Worm (Caenorhabditis elegans): ENCODE measurements around the gene B0024.11.
A peak's percentile ranks its signal among the peaks of the same experiment; 100 is the strongest.

Gene B0024.11

ce11 chrV:10352928-10353427 is 33.6 kb upstream of the B0024.11 start, which contains the start of gene nol-56:
Gene nol-56 (minus strand): TSS chrV:10352978.
- TF ChIP-seq bed-3 (GFP tag; optimal IDR thresholded peaks at IDR 0.05) (no peak), mls-2 (tag; optimal IDR thresholded peaks at IDR 0.05) (no peak), ztf-11 (tag; optimal IDR thresholded peaks at IDR 0.05) (no peak), nhr-237 (tag; optimal IDR thresholded peaks at IDR 0.05) (peak; percentile 45), ceh-83 (GFP tag; optimal IDR thresholded peaks at IDR 0.05) (no peak), pha-4 (tag; optimal IDR thresholded peaks at IDR 0.05) (peak; percentile 49), snpc-4 (tag; optimal IDR thresholded peaks at IDR 0.05) (no peak), mep-1 (tag; optimal IDR thresholded peaks at IDR 0.05) (peak; percentile 64), nhr-76 (tag; optimal IDR thresholded peaks at IDR 0.05) (no peak), hlh-1 (tag; optimal IDR thresholded peaks at IDR 0.05) (peak; percentile 53), nhr-28 (tag; optimal IDR thresholded peaks at IDR 0.05) (no peak), drap-1 (GFP tag; optimal IDR thresholded peaks at IDR 0.05) (no peak), ceh-43 (GFP tag; optimal IDR thresholded peaks at IDR 0.05) (no peak), lsy-2 (tag; optimal IDR thresholded peaks at IDR 0.05) (peak; percentile 77), lin-13 (tag; optimal IDR thresholded peaks at IDR 0.05) (peak; percentile 56), M03D4.4 (tag; optimal IDR thresholded peaks at IDR 0.05) (no peak), tbx-8 (GFP tag; optimal IDR thresholded peaks at IDR 0.05) (no peak), elt-3 (tag; optimal IDR thresholded peaks at IDR 0.05) (no peak), blmp-1 (tag; optimal IDR thresholded peaks at IDR 0.05) (no peak), unc-39 (tag; optimal IDR thresholded peaks at IDR 0.05) (no peak), nhr-12 (tag; optimal IDR thresholded peaks at IDR 0.05) (no peak), sem-2 (GFP tag; optimal IDR thresholded peaks at IDR 0.05) (no peak), lin-32 (GFP tag; optimal IDR thresholded peaks at IDR 0.05) (no peak), nhr-2 (tag; optimal IDR thresholded peaks at IDR 0.05) (no peak), unc-62 (GFP tag; optimal IDR thresholded peaks at IDR 0.05) (no peak), elt-1 (tag; optimal IDR thresholded peaks at IDR 0.05; ENCODE audit: borderline replicate concordance, insufficient read depth) (no peak), sptf-1 (tag; optimal IDR thresholded peaks at IDR 0.05) (no peak), ceh-39 (tag; optimal IDR thresholded peaks at IDR 0.05) (peak; percentile 82), mab-5 (tag; optimal IDR thresholded peaks at IDR 0.05) (no peak), cnd-1 (tag; optimal IDR thresholded peaks at IDR 0.05) (no peak), ham-2 (GFP tag; optimal IDR thresholded peaks at IDR 0.05) (no peak), ces-1 (GFP tag; optimal IDR thresholded peaks at IDR 0.05) (peak; percentile 77), unc-120 (tag; optimal IDR thresholded peaks at IDR 0.05; ENCODE audit: poor library complexity, severe bottlenecking) (no peak), flh-1 (GFP tag; optimal IDR thresholded peaks at IDR 0.05) (no peak), zip-8 (tag; optimal IDR thresholded peaks at IDR 0.05) (no peak)

ce11 chrV:10350054-10350453 is 30.7 kb upstream of the B0024.11 start, which contains the start of gene K07C5.9:
Gene K07C5.9 (minus strand): TSS chrV:10350154.
- TF ChIP-seq unc-62 (GFP tag; optimal IDR thresholded peaks at IDR 0.05) (no peak), elt-1 (tag; optimal IDR thresholded peaks at IDR 0.05; ENCODE audit: borderline replicate concordance, insufficient read depth) (no peak), flh-1 (GFP tag; optimal IDR thresholded peaks at IDR 0.05) (no peak), drap-1 (GFP tag; optimal IDR thresholded peaks at IDR 0.05) (no peak), zip-8 (tag; optimal IDR thresholded peaks at IDR 0.05) (no peak), snpc-4 (tag; optimal IDR thresholded peaks at IDR 0.05) (no peak), ceh-83 (GFP tag; optimal IDR thresholded peaks at IDR 0.05) (no peak)

ce11 chrV:10342904-10343303 is 23.6 kb upstream of the B0024.11 start, which contains the start of gene K07C5.3:
Gene K07C5.3 (plus strand): TSS chrV:10343032.
- TF ChIP-seq pha-4 (tag; optimal IDR thresholded peaks at IDR 0.05) (no peak), nhr-76 (tag; optimal IDR thresholded peaks at IDR 0.05) (no peak), ceh-39 (tag; optimal IDR thresholded peaks at IDR 0.05) (no peak), unc-120 (tag; optimal IDR thresholded peaks at IDR 0.05; ENCODE audit: poor library complexity, severe bottlenecking) (no peak), sptf-1 (tag; optimal IDR thresholded peaks at IDR 0.05) (no peak), mab-5 (tag; optimal IDR thresholded peaks at IDR 0.05) (no peak)

ce11 chrV:10341905-10342328 is 22.6 kb upstream of the B0024.11 start, which contains the start of gene K07C5.13:
Gene K07C5.13 (plus strand): TSS chrV:10342055.
- TF ChIP-seq sptf-1 (tag; optimal IDR thresholded peaks at IDR 0.05) = peak; percentile 46
- peak; percentile 25 for TF ChIP-seq cnd-1 (tag; optimal IDR thresholded peaks at IDR 0.05)
- peak; percentile 33 for TF ChIP-seq drap-1 (GFP tag; optimal IDR thresholded peaks at IDR 0.05)
- peak; percentile 37 for TF ChIP-seq lin-13 (tag; optimal IDR thresholded peaks at IDR 0.05)

Data from whole organism, mixed stage, embryonic.